Fruit fly (Drosophila melanogaster) whole organism, embryonic: ENCODE data around the gene Bug22.

Experiments
- Awh ChIP-seq: fragments of 200-800 bp; sonication (Bioruptor generic); IDR thresholded peaks from 2 replicates; pipeline ENCODE4, ENCODE4 v1.3.6; 2022; ENCODE audit warnings: missing biosample characterization, missing genetic modification characterization
- B-H2 ChIP-seq: fragments of 200-800 bp; sonication (Bioruptor generic); optimal IDR thresholded peaks from 2 replicates; lab custom pipeline; 2018; ENCODE audit warnings: missing biosample characterization, mild to moderate bottlenecking, missing genetic modification characterization
- Bteb2 ChIP-seq: fragments of 200-800 bp; sonication (Bioruptor generic); optimal IDR thresholded peaks from 2 replicates; lab custom pipeline; 2016; ENCODE audit warnings: missing biosample characterization, missing genetic modification characterization
- CG10274 ChIP-seq: fragments of 200-800 bp; sonication (Bioruptor generic); optimal IDR thresholded peaks from 3 replicates; lab custom pipeline; 2017; ENCODE audit warnings: missing biosample characterization, mild to moderate bottlenecking, missing genetic modification characterization
- CG10366 ChIP-seq: fragments of 200-800 bp; sonication (Bioruptor generic); IDR thresholded peaks from 2 replicates; pipeline ENCODE4 v1.3.6; 2022; ENCODE audit warnings: missing biosample characterization, missing genetic modification characterization
- CG10979 ChIP-seq: fragments of 200-800 bp; sonication (Bioruptor generic); optimal IDR thresholded peaks from 2 replicates; lab custom pipeline; 2018; ENCODE audit warnings: missing biosample characterization, mild to moderate bottlenecking, missing genetic modification characterization, moderate library complexity
- CG13296 ChIP-seq: fragments of 200-800 bp; sonication (Bioruptor generic); optimal IDR thresholded peaks from 3 replicates; lab custom pipeline; 2018; ENCODE audit warnings: missing biosample characterization, mild to moderate bottlenecking, missing genetic modification characterization
- CG13624 ChIP-seq: fragments of 200-800 bp; sonication (Bioruptor generic); optimal IDR thresholded peaks from 2 replicates; lab custom pipeline; 2016; ENCODE audit warnings: missing biosample characterization, missing genetic modification characterization
- CG1529 ChIP-seq: fragments of 200-800 bp; sonication (Bioruptor generic); optimal IDR thresholded peaks from 3 replicates; lab custom pipeline; 2018; ENCODE audit warnings: missing biosample characterization, missing genetic modification characterization
- CG17385 ChIP-seq: fragments of 200-800 bp; sonication (Bioruptor generic); optimal IDR thresholded peaks from 3 replicates; lab custom pipeline; 2018; ENCODE audit warnings: missing biosample characterization, mild to moderate bottlenecking, missing genetic modification characterization
- CG18476 ChIP-seq: fragments of 200-800 bp; sonication (Bioruptor generic); optimal IDR thresholded peaks from 2 replicates; lab custom pipeline; 2016; ENCODE audit warnings: missing biosample characterization, mild to moderate bottlenecking, missing genetic modification characterization
- CG2875 ChIP-seq: fragments of 200-800 bp; sonication (Bioruptor generic); optimal IDR thresholded peaks from 2 replicates; lab custom pipeline; 2017; ENCODE audit warnings: missing biosample characterization, mild to moderate bottlenecking, missing genetic modification characterization, missing genetic modification reagents
- CG31365 ChIP-seq: fragments of 200-800 bp; sonication (Bioruptor generic); optimal IDR thresholded peaks from 2 replicates; lab custom pipeline; 2018; ENCODE audit warnings: missing biosample characterization, mild to moderate bottlenecking, missing genetic modification characterization
- CG3847 ChIP-seq: fragments of 200-800 bp; sonication (Bioruptor generic); IDR thresholded peaks from 2 replicates; pipeline ENCODE4 v1.3.6; 2022; ENCODE audit warnings: missing biosample characterization, missing genetic modification characterization
- CG4730 ChIP-seq: fragments of 200-800 bp; sonication (Bioruptor generic); IDR thresholded peaks from 2 replicates; pipeline ENCODE4 v1.3.6; 2022; ENCODE audit warnings: missing biosample characterization, missing genetic modification characterization
- CG6791 ChIP-seq: fragments of 200-800 bp; sonication (Bioruptor generic); IDR thresholded peaks from 3 replicates; pipeline ENCODE4 v1.3.6; 2022; ENCODE audit warnings: missing biosample characterization, missing genetic modification characterization; ENCODE audit not compliant: partially characterized antibody
- CG6854 ChIP-seq: fragments of 200-800 bp; sonication (Bioruptor generic); optimal IDR thresholded peaks from 3 replicates; lab custom pipeline; 2017; ENCODE audit warnings: missing biosample characterization, mild to moderate bottlenecking, missing genetic modification characterization
- CG7745 ChIP-seq: fragments of 200-800 bp; sonication (Bioruptor generic); optimal IDR thresholded peaks from 2 replicates; lab custom pipeline; 2018; ENCODE audit warnings: missing biosample characterization, mild to moderate bottlenecking, missing genetic modification characterization, moderate library complexity
- CHES-1-like ChIP-seq: fragments of 200-800 bp; sonication (Bioruptor generic); optimal IDR thresholded peaks from 2 replicates; lab custom pipeline; 2016; ENCODE audit warnings: missing biosample characterization, missing genetic modification characterization
- Elba2 ChIP-seq: fragments of 200-800 bp; sonication (Bioruptor generic); optimal IDR thresholded peaks from 3 replicates; lab custom pipeline; 2016; ENCODE audit warnings: missing biosample characterization, missing genetic modification characterization
- Ets97D ChIP-seq: fragments of 200-800 bp; sonication (Bioruptor generic); optimal IDR thresholded peaks from 3 replicates; lab custom pipeline; 2016; ENCODE audit warnings: missing biosample characterization, missing genetic modification characterization
- Fer3 ChIP-seq: fragments of 200-800 bp; sonication (Bioruptor generic); optimal IDR thresholded peaks from 2 replicates; lab custom pipeline; 2018; ENCODE audit warnings: missing biosample characterization, mild to moderate bottlenecking, missing genetic modification characterization, moderate library complexity
- Gsc ChIP-seq: fragments of 200-800 bp; sonication (Bioruptor generic); IDR thresholded peaks from 2 replicates; pipeline ENCODE4 v1.3.6; 2022; ENCODE audit warnings: missing biosample characterization, missing genetic modification characterization
- Gug ChIP-seq: fragments of 200-800 bp; sonication (Bioruptor generic); IDR thresholded peaks from 4 replicates; pipeline ENCODE4 v1.3.6; 2022; ENCODE audit warnings: missing biosample characterization, missing genetic modification characterization
- HLH54F ChIP-seq: fragments of 200-800 bp; sonication (Bioruptor generic); optimal IDR thresholded peaks from 3 replicates; lab custom pipeline; 2016; ENCODE audit warnings: missing biosample characterization, missing genetic modification characterization
- Hr3 ChIP-seq: fragments of 200-800 bp; sonication (Bioruptor generic); optimal IDR thresholded peaks from 3 replicates; lab custom pipeline; 2016; ENCODE audit warnings: missing biosample characterization, missing genetic modification characterization
- Mes4 ChIP-seq: fragments of 200-800 bp; sonication (Bioruptor generic); optimal IDR thresholded peaks from 2 replicates; lab custom pipeline; 2016; ENCODE audit warnings: missing biosample characterization, missing genetic modification characterization
- NC2α ChIP-seq: fragments of 200-800 bp; sonication (Bioruptor generic); optimal IDR thresholded peaks from 2 replicates; lab custom pipeline; 2016; ENCODE audit warnings: missing biosample characterization, missing genetic modification characterization
- Nf-YC ChIP-seq: fragments of 200-800 bp; optimal IDR thresholded peaks from 3 replicates; lab custom pipeline; 2019; ENCODE audit warnings: missing biosample characterization, mild to moderate bottlenecking, missing genetic modification characterization, moderate library complexity
- Optix ChIP-seq: fragments of 200-800 bp; sonication (Bioruptor generic); IDR thresholded peaks from 3 replicates; pipeline ENCODE4 v1.3.6; 2022; ENCODE audit warnings: missing biosample characterization, missing genetic modification characterization
- PHDP ChIP-seq: fragments of 200-800 bp; sonication (Bioruptor generic); optimal IDR thresholded peaks from 3 replicates; lab custom pipeline; 2018; ENCODE audit warnings: missing biosample characterization, mild to moderate bottlenecking, missing genetic modification characterization, moderate library complexity
- Spps ChIP-seq: fragments of 200-800 bp; sonication (Bioruptor generic); optimal IDR thresholded peaks from 2 replicates; lab custom pipeline; 2018; ENCODE audit warnings: missing biosample characterization, mild to moderate bottlenecking, missing genetic modification characterization
- bowl ChIP-seq: fragments of 200-800 bp; sonication (Bioruptor generic); IDR thresholded peaks from 2 replicates; pipeline ENCODE4 v1.3.6; 2022; ENCODE audit warnings: missing biosample characterization, missing genetic modification characterization
- dysf ChIP-seq: fragments of 200-800 bp; sonication (Bioruptor generic); IDR thresholded peaks from 3 replicates; pipeline ENCODE4 v1.3.6; 2022; ENCODE audit warnings: missing biosample characterization, missing genetic modification characterization
- en ChIP-seq: fragments of 200-800 bp; sonication (Bioruptor generic); optimal IDR thresholded peaks from 2 replicates; lab custom pipeline; 2016; ENCODE audit warnings: missing biosample characterization, missing genetic modification characterization
- gro ChIP-seq: fragments of 200-800 bp; sonication (Bioruptor generic); optimal IDR thresholded peaks from 2 replicates; lab custom pipeline; 2016; ENCODE audit warnings: missing biosample characterization, missing genetic modification characterization
- gt ChIP-seq: fragments of 200-800 bp; sonication (Bioruptor generic); IDR thresholded peaks from 2 replicates; pipeline ENCODE4 v1.3.6; 2022; ENCODE audit warnings: missing biosample characterization, missing genetic modification characterization
- kay ChIP-seq: fragments of 200-800 bp; sonication (Bioruptor generic); optimal IDR thresholded peaks from 2 replicates; lab custom pipeline; 2016; ENCODE audit warnings: missing biosample characterization, missing genetic modification characterization
- lov ChIP-seq, 2 experiments: fragments of 200-800 bp in 1 of 2; fragments of >200 bp in 1 of 2; sonication (Bioruptor generic) in 1 of 2; IDR thresholded peaks in 1 of 2; optimal IDR thresholded peaks in 1 of 2; 2 replicates in 1 of 2; 3 replicates in 1 of 2; pipeline versions ENCODE4 v1.3.6 to Lab custom; 2017 to 2022; ENCODE audit warnings: missing biosample characterization in 1 of 2, missing genetic modification characterization in 1 of 2
- mld ChIP-seq: fragments of 200-800 bp; sonication (Bioruptor generic); IDR thresholded peaks from 3 replicates; pipeline ENCODE4 v1.3.6; 2022; ENCODE audit warnings: missing biosample characterization, missing genetic modification characterization; ENCODE audit not compliant: partially characterized antibody
- nau ChIP-seq: fragments of 200-800 bp; sonication (Bioruptor generic); optimal IDR thresholded peaks from 3 replicates; lab custom pipeline; 2017; ENCODE audit warnings: missing biosample characterization, mild to moderate bottlenecking, missing genetic modification characterization, missing genetic modification reagents
- odd ChIP-seq: fragments of 200-800 bp; sonication (Bioruptor generic); optimal IDR thresholded peaks from 2 replicates; lab custom pipeline; 2017; ENCODE audit warnings: missing biosample characterization, mild to moderate bottlenecking, missing genetic modification characterization
- org-1 ChIP-seq: fragments of 200-800 bp; sonication (Bioruptor generic); optimal IDR thresholded peaks from 2 replicates; lab custom pipeline; 2017; ENCODE audit warnings: missing biosample characterization, missing genetic modification characterization
- otp ChIP-seq: fragments of 200-800 bp; sonication (Bioruptor generic); IDR thresholded peaks from 3 replicates; pipeline ENCODE4, ENCODE4 v1.3.6; 2022; ENCODE audit warnings: missing biosample characterization, missing genetic modification characterization
- pfk ChIP-seq: fragments of 200-800 bp; sonication (Bioruptor generic); optimal IDR thresholded peaks from 2 replicates; lab custom pipeline; 2018; ENCODE audit warnings: missing biosample characterization, mild to moderate bottlenecking, missing genetic modification characterization, moderate library complexity
- pros ChIP-seq: fragments of 200-800 bp; sonication (Bioruptor generic); optimal IDR thresholded peaks from 3 replicates; lab custom pipeline; 2019; ENCODE audit warnings: missing biosample characterization, mild to moderate bottlenecking, missing genetic modification characterization, moderate library complexity
- pum ChIP-seq: fragments of 200-800 bp; sonication (Bioruptor generic); optimal IDR thresholded peaks from 2 replicates; lab custom pipeline; 2016; ENCODE audit warnings: missing biosample characterization, missing genetic modification characterization
- tin ChIP-seq: fragments of 200-800 bp; sonication (Bioruptor generic); optimal IDR thresholded peaks from 3 replicates; lab custom pipeline; 2016; ENCODE audit warnings: missing biosample characterization, missing genetic modification characterization
- tup ChIP-seq: fragments of 200-800 bp; sonication (Bioruptor generic); optimal IDR thresholded peaks from 2 replicates; lab custom pipeline; 2016; ENCODE audit warnings: missing biosample characterization, mild to moderate bottlenecking, missing genetic modification characterization, moderate library complexity

Gene Bug22

DNA sequence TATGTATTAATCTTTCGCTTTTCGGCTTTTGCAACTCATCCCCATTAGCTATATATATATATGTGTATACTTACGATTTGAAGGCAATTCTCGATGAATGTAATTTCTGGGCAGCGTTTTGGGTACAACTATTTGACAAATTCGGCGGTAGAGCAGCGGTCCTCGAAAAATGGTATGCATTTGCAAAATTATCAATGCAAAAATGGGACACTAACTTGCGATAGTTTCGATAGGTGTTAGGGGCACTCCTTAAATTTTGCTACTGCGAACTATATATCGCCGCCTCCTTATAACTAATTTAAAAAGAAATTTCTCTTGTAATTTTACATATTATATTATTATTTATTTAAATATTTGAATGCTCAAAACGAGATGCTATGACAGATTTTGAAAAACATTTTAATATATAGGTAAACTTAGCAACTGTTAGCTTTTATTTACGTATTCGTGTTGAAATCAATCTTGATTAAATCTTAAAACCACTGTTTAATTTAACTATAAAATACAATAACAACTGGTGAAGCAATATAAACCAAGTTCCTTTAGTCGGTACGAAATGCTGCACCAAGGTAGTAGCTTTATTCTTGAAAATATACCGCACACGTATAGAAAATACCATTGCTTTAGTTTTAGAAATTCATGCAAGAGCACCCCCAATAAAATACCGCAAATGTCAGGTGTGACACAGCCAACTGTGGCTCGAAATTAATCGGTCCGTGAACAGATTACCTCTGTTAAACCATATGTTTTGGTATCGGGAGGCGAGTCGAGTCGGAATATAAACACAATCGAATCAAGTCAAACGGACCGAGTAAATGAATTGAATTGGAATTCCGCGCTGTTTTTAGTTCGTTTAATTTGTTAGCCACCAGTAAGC is 17.2 kb downstream of the Bug22 start, which contains the start of the genes CG5355 and Klp31E (continued):
- TF ChIP-seq Elba2 (GFP tag; lab: Kevin White, UChicago) = no peak
- no peak for TF ChIP-seq CG7745 (tag; lab: Kevin White, UChicago)
- TF ChIP-seq Fer3 (tag; lab: Kevin White, UChicago) = peak; percentile 49
- TF ChIP-seq Nf-YC (tag; lab: Kevin White, UChicago) = peak; percentile 76
- TF ChIP-seq CG10979 (tag; lab: Kevin White, UChicago) = peak; percentile 72
- TF ChIP-seq Mes4 (GFP tag; lab: Kevin White, UChicago) = peak; percentile 46
- TF ChIP-seq PHDP (tag; lab: Kevin White, UChicago) = peak; percentile 56
- no peak for TF ChIP-seq CG4730 (GFP tag; lab: Robert Waterston, UW)
- peak; percentile 41 for TF ChIP-seq pfk
- TF ChIP-seq tup (GFP tag; lab: Kevin White, UChicago) = no peak
- TF ChIP-seq CG6791 (GFP tag; lab: Robert Waterston, UW) = peak; percentile 57; the same call in 1 of the 3 replicates
- peak; percentile 49 for TF ChIP-seq HLH54F (GFP tag; lab: Kevin White, UChicago)
- TF ChIP-seq CG31365 (tag; lab: Kevin White, UChicago) = no peak
- no peak for TF ChIP-seq bowl (GFP tag; lab: Robert Waterston, UW)
- peak; percentile 71 for TF ChIP-seq Hr3 (GFP tag; lab: Kevin White, UChicago)
- TF ChIP-seq dysf (GFP tag; lab: Robert Waterston, UW) = peak; percentile 61; the same call in 2 of the 3 replicates
- TF ChIP-seq Gsc = no peak
- TF ChIP-seq B-H2 (GFP tag; lab: Kevin White, UChicago) = no peak
- TF ChIP-seq en (GFP tag; lab: Kevin White, UChicago) = peak; percentile 32
- peak; percentile 6 for TF ChIP-seq Bteb2 (GFP tag; lab: Kevin White, UChicago)
- TF ChIP-seq CG13624 = peak; percentile 52
- peak; percentile 27 for TF ChIP-seq Spps (tag; lab: Kevin White, UChicago)
- no peak for TF ChIP-seq lov (optimal IDR thresholded peaks at IDR 0.05; lab: Kevin White, UChicago)
- no peak for TF ChIP-seq lov (GFP tag; IDR thresholded peaks at IDR 0.05; lab: Robert Waterston, UW)
- peak; percentile 57 for TF ChIP-seq tin (GFP tag; lab: Kevin White, UChicago)
- no peak for TF ChIP-seq NC2α (GFP tag; lab: Kevin White, UChicago)
- peak; percentile 1 for TF ChIP-seq CG10274 (GFP tag; lab: Kevin White, UChicago)
- TF ChIP-seq mld = peak; percentile 46; the same call in 1 of the 3 replicates
- no peak for TF ChIP-seq gt (GFP tag; lab: Robert Waterston, UW)
- TF ChIP-seq pum (GFP tag; lab: Kevin White, UChicago) = peak; percentile 58
- peak; percentile 33 for TF ChIP-seq CG18476 (GFP tag; lab: Kevin White, UChicago)
- no peak for TF ChIP-seq pros
- TF ChIP-seq Optix (GFP tag; lab: Robert Waterston, UW) = no peak
- peak; percentile 63 for TF ChIP-seq odd (GFP tag; lab: Kevin White, UChicago)
- TF ChIP-seq kay (GFP tag; lab: Kevin White, UChicago) = peak; percentile 48
- peak; percentile 1 for TF ChIP-seq CG1529 (GFP tag; lab: Kevin White, UChicago)
- TF ChIP-seq Gug (GFP tag; lab: Robert Waterston, UW) = no peak
- peak; percentile 12 for TF ChIP-seq CG2875 (GFP tag; lab: Kevin White, UChicago)
- no peak for TF ChIP-seq org-1 (GFP tag; lab: Kevin White, UChicago)
- peak; percentile 29 for TF ChIP-seq CHES-1-like (GFP tag; lab: Kevin White, UChicago)
- TF ChIP-seq CG6854 = no peak
- peak; percentile 61 for TF ChIP-seq CG13296 (GFP tag; lab: Kevin White, UChicago)
- TF ChIP-seq Awh = no peak
- TF ChIP-seq otp = no peak
- no peak for TF ChIP-seq nau (GFP tag; lab: Kevin White, UChicago)
- peak; percentile 15 for TF ChIP-seq Ets97D (GFP tag; lab: Kevin White, UChicago)
- TF ChIP-seq CG3847 (GFP tag; lab: Robert Waterston, UW) = no peak; the same call in 1 of the 2 replicates
- TF ChIP-seq CG17385 = peak; percentile 47
- no peak for TF ChIP-seq CG10366 (GFP tag; lab: Robert Waterston, UW)
- no peak for TF ChIP-seq gro
